Worm (Caenorhabditis elegans): ENCODE results near the gene C45G9.4.

The C45G9.4 gene

ce11 chrIII:5025136-5025629, 37.3 kb upstream of the C45G9.4 start (continued):
- TF ChIP-seq Y53F4B.3 (GFP tag; IDR thresholded peaks at IDR 0.05) (peak; percentile 53; the same call in 1 of the 2 replicates), cebp-1 (GFP tag; IDR thresholded peaks at IDR 0.05) (no peak), cebp-1 (tag; optimal IDR thresholded peaks at IDR 0.05) (peak; percentile 49), snpc-4 (GFP tag; optimal IDR thresholded peaks at IDR 0.05) (no peak), snpc-4 (tag; optimal IDR thresholded peaks at IDR 0.05) (peak in 2 of 4 experiments; percentile 26 to 43), lsy-27 (tag; optimal IDR thresholded peaks at IDR 0.05; ENCODE audit: borderline replicate concordance, insufficient read depth) (no peak), attf-3 (GFP tag; conservative IDR thresholded peaks at IDR 0.05) (peak; percentile 16; the same call in 1 of the 2 replicates), mcd-1 (GFP tag; IDR thresholded peaks at IDR 0.05) (peak; percentile 50; the same call in 1 of the 2 replicates), atf-7 (tag; optimal IDR thresholded peaks at IDR 0.05) (peak; percentile 27), pha-4 (tag; optimal IDR thresholded peaks at IDR 0.05) (peak; percentile 2), Y53G8AR.9 (GFP tag; conservative IDR thresholded peaks at IDR 0.05) (0 out of 2 replicates have a peak, but pooled peaks have one; percentile 75), xnd-1 (tag; optimal IDR thresholded peaks at IDR 0.05) (no peak), hmg-1.2 (GFP tag; IDR thresholded peaks at IDR 0.05) (peak; percentile 27; the same call in 1 of the 2 replicates), F33H1.4 (GFP tag; IDR thresholded peaks at IDR 0.05) (peak; percentile 36; the same call in 1 of the 2 replicates), F57C9.4 (tag; optimal IDR thresholded peaks at IDR 0.05) (no peak), let-607 (tag; optimal IDR thresholded peaks at IDR 0.05) (peak in 1 of 2 experiments; percentile 21), gei-17 (GFP tag; optimal IDR thresholded peaks at IDR 0.05) (peak; percentile 7), sptf-2 (GFP tag; optimal IDR thresholded peaks at IDR 0.05) (no peak), ztf-3 (GFP tag; optimal IDR thresholded peaks at IDR 0.05) (no peak), cebp-2 (GFP tag; IDR thresholded peaks at IDR 0.05) (no peak), F52B5.7 (tag; optimal IDR thresholded peaks at IDR 0.05) (peak; percentile 64), ceh-91 (GFP tag; IDR thresholded peaks at IDR 0.05) (0 out of 2 replicates have a peak, but pooled peaks have one; percentile 24), bed-1 (GFP tag; IDR thresholded peaks at IDR 0.05) (no peak), lir-1 (GFP tag; conservative IDR thresholded peaks at IDR 0.05) (peak; percentile 55; the same call in 1 of the 2 replicates), lin-40 (tag; optimal IDR thresholded peaks at IDR 0.05) (peak; percentile 28), D2030.7 (GFP tag; IDR thresholded peaks at IDR 0.05) (peak; percentile 55), nhr-90 (tag; optimal IDR thresholded peaks at IDR 0.05) (peak; percentile 45), F55B11.4 (tag; optimal IDR thresholded peaks at IDR 0.05; ENCODE audit: borderline replicate concordance, insufficient read depth) (no peak), C17E4.6 (GFP tag; IDR thresholded peaks at IDR 0.05) (no peak), ztf-26 (tag; optimal IDR thresholded peaks at IDR 0.05) (peak; percentile 66), nhr-120 (GFP tag; IDR thresholded peaks at IDR 0.05) (0 out of 2 replicates have a peak, but pooled peaks have one; percentile 4), ztf-18 (tag; optimal IDR thresholded peaks at IDR 0.05) (no peak), B0019.2 (GFP tag; conservative IDR thresholded peaks at IDR 0.05) (no peak), ekl-4 (GFP tag; IDR thresholded peaks at IDR 0.05) (peak; percentile 51; the same call in 1 of the 2 replicates), zim-3 (tag; optimal IDR thresholded peaks at IDR 0.05) (peak; percentile 35), madf-6 (GFP tag; IDR thresholded peaks at IDR 0.05) (no peak; the same call in 1 of the 2 replicates), K11D2.4 (GFP tag; IDR thresholded peaks at IDR 0.05) (peak; percentile 60; the same call in 1 of the 2 replicates), chd-7 (tag; optimal IDR thresholded peaks at IDR 0.05) (peak; percentile 27), Y56A3A.18 (GFP tag; IDR thresholded peaks at IDR 0.05) (peak; percentile 11; the same call in 1 of the 2 replicates), F39B2.1 (GFP tag; IDR thresholded peaks at IDR 0.05) (0 out of 2 replicates have a peak, but pooled peaks have one; percentile 58), hmg-20 (GFP tag; IDR thresholded peaks at IDR 0.05) (0 out of 2 replicates have a peak, but pooled peaks have one; percentile 5), nfya-1 (tag; optimal IDR thresholded peaks at IDR 0.05; ENCODE audit: borderline replicate concordance, insufficient read depth) (no peak), Y95B8A.8 (GFP tag; IDR thresholded peaks at IDR 0.05) (peak; percentile 84), Y67H2A.10 (GFP tag; conservative IDR thresholded peaks at IDR 0.05) (peak; percentile 12; the same call in 1 of the 2 replicates), fkh-3 (tag; optimal IDR thresholded peaks at IDR 0.05) (no peak), hlh-12 (tag; optimal IDR thresholded peaks at IDR 0.05) (no peak), tbp1 (GFP tag; optimal IDR thresholded peaks at IDR 0.05) (peak; percentile 48)
